Worm (Caenorhabditis elegans): Measurements from ENCODE around the gene H04M03.3.

The H04M03.3 gene

DNA sequence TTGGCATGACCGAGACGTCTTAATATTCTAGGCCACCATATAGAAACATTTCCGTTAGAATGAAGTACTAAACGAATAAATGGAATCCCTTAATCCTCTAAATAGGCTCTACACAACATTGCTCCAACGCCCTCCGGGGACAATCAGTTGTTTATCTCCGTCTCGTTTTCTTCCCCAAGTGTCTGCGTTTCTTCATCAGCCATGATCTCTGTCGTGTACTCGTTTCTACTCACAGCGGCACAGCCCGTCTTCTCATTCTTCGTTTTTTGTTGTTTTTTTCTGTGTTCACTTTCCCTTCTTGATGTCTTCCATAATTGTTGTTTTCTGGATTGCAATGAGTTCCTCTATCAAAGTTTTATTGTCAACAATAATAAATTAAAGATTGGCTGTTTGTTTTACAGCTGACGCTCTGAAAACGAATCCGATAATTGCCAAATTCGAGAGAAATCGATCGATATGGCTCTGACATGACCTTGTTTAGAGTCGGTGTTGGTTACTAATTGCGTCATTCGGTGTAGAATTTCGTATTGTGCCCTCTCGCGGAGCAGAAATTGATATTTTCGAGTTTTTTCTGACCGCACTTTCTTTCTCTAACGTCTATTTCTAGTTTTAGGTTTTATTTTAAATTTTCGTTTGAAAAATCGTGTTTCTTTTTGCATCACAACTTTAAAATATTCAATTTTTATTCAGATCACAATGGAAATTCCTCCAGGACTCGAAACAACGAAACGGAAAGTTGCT lies 50.0 kb downstream of the H04M03.3 start, which contains the start of gene pfkb-1.2 (continued):
- TF ChIP-seq pax-3 (tag; optimal IDR thresholded peaks at IDR 0.05) (no peak), blmp-1 (tag; optimal IDR thresholded peaks at IDR 0.05) (peak; percentile 52), sox-4 (tag; optimal IDR thresholded peaks at IDR 0.05) (no peak), mep-1 (tag; optimal IDR thresholded peaks at IDR 0.05) (no peak), efl-3 (GFP tag; optimal IDR thresholded peaks at IDR 0.05) (no peak), efl-1 (optimal IDR thresholded peaks at IDR 0.05) (no peak), efl-1 (GFP tag; optimal IDR thresholded peaks at IDR 0.05 in 1 of 2) (peak in 1 of 2 experiments; percentile 19), rnt-1 (tag; optimal IDR thresholded peaks at IDR 0.05) (peak; percentile 17), unc-86 (tag; optimal IDR thresholded peaks at IDR 0.05) (no peak), nhr-237 (tag; optimal IDR thresholded peaks at IDR 0.05) (no peak), nhr-85 (tag) (peak; percentile 38), sup-37 (GFP tag; optimal IDR thresholded peaks at IDR 0.05) (no peak), grh-1 (GFP tag; IDR thresholded peaks at IDR 0.05) (no peak), nhr-20 (tag; optimal IDR thresholded peaks at IDR 0.05) (no peak)

All from whole organism, L1 larva.